Worm (Caenorhabditis elegans): ENCODE results near the gene idpc-3.

DNA sequence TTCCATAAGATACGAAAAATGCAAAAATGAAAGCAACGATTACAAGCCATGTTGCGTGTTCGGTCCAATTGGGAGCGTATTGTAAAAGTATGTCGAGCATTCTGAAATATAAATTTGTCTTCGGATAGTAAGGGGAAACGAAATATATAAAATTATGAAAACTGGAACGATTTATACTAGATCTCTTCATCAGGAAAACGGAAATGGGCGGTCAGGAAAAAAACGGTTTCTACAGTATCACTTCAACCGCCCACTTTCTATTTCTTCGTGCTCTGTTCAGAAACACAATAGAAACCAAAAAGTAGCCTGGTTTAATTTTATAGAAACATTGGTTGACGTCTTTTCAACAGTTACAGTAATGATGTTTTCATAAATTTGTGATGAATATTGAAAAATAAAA is 32.5 kb upstream of the idpc-3 start, which contains the start of gene pitr-4:
- TF ChIP-seq ceh-82 (tag; optimal IDR thresholded peaks at IDR 0.05) (no peak), lsy-2 (tag; optimal IDR thresholded peaks at IDR 0.05) (no peak), ama-1 (optimal IDR thresholded peaks at IDR 0.05) (no peak)
